Worm (Caenorhabditis elegans) whole organism, L4 larva: Measurements from ENCODE around the gene ttll-15.
"Not testable (repeated sequence)": the region's sequence is repeated elsewhere in the genome, so short reads cannot be mapped to it uniquely, and the experiment has no call there.

Experiments
- D1046.2 ChIP-seq: fragments of 200-800 bp; sonication (Bioruptor generic); IDR thresholded peaks from 2 replicates; pipeline ENCODE4 v1.3.6; 2022; ENCODE audit warnings: missing genetic modification characterization, missing compliant biosample characterization
- F10B5.3 ChIP-seq: sonication (generic microtip); optimal IDR thresholded peaks from 2 replicates; lab custom pipeline; 2016; ENCODE audit warnings: mild to moderate bottlenecking, missing genetic modification characterization, missing compliant biosample characterization
- F37D6.2 ChIP-seq: sonication (generic microtip); optimal IDR thresholded peaks from 2 replicates; lab custom pipeline; 2016; ENCODE audit warnings: mild to moderate bottlenecking, missing genetic modification characterization, missing compliant biosample characterization
- F44E2.7 ChIP-seq: fragments of 200-800 bp; sonication (Bioruptor generic); IDR thresholded peaks from 2 replicates; pipeline ENCODE4 v2.1.2; 2022; ENCODE audit warnings: missing genetic modification characterization, missing compliant biosample characterization
- F49E8.2 ChIP-seq: sonication (generic microtip); optimal IDR thresholded peaks from 2 replicates; lab custom pipeline; 2016; ENCODE audit warnings: missing compliant biosample characterization, mild to moderate bottlenecking, missing genetic modification characterization, borderline replicate concordance
- T20F7.1 ChIP-seq: fragments of 200-800 bp; sonication (Bioruptor generic); optimal IDR thresholded peaks from 2 replicates; lab custom pipeline; 2018; ENCODE audit warnings: mild to moderate bottlenecking, missing genetic modification characterization, missing compliant biosample characterization
- Y105C5A.15 ChIP-seq: fragments of 200-800 bp; sonication (Bioruptor generic); IDR thresholded peaks from 2 replicates; pipeline ENCODE4 v1.3.6; 2022; ENCODE audit warnings: missing genetic modification characterization, missing compliant biosample characterization
- Y75B8A.6 ChIP-seq: fragments of 200-800 bp; sonication (Bioruptor generic); IDR thresholded peaks from 2 replicates; pipeline ENCODE4 v1.3.6; 2022; ENCODE audit warnings: missing genetic modification reagents, missing genetic modification characterization, missing compliant biosample characterization
- aha-1 ChIP-seq: fragments of 150-350 bp; peaks from one replicate; lab custom pipeline; 2014; ENCODE audit warnings: missing biosample characterization, missing genetic modification characterization
- aly-2 ChIP-seq: sonication (generic microtip); optimal IDR thresholded peaks from 2 replicates; lab custom pipeline; 2018; ENCODE audit warnings: missing biosample characterization, missing genetic modification characterization
- ceh-20 ChIP-seq: fragments of 200-800 bp; sonication (Bioruptor generic); IDR thresholded peaks from 2 replicates; pipeline ENCODE4 v1.3.6; 2022; ENCODE audit warnings: missing genetic modification reagents, missing genetic modification characterization, missing compliant biosample characterization
- ceh-28 ChIP-seq: fragments of 150-350 bp; optimal IDR thresholded peaks from 2 replicates; lab custom pipeline; 2014; ENCODE audit warnings: missing biosample characterization, missing genetic modification reagents, missing genetic modification characterization
- ces-1 ChIP-seq: fragments of 150-350 bp; sonication (generic microtip); optimal IDR thresholded peaks from 4 replicates; lab custom pipeline; 2014; ENCODE audit warnings: missing biosample characterization, missing genetic modification reagents, missing genetic modification characterization
- ctbp-1 ChIP-seq: fragments of 200-800 bp; sonication (Bioruptor generic); IDR thresholded peaks from 2 replicates; pipeline ENCODE4 v1.3.6; 2022; ENCODE audit warnings: missing genetic modification reagents, missing genetic modification characterization, missing compliant biosample characterization
- daf-19 ChIP-seq: fragments of 200-800 bp; sonication (Bioruptor generic); conservative IDR thresholded peaks from 2 replicates; pipeline ENCODE4 v1.3.6; 2022; ENCODE audit warnings: missing genetic modification characterization, missing compliant biosample characterization
- dmd-6 ChIP-seq: fragments of 200-800 bp; sonication (Bioruptor generic); IDR thresholded peaks from 2 replicates; pipeline ENCODE4 v1.3.6; 2022; ENCODE audit warnings: missing genetic modification reagents, missing genetic modification characterization, missing compliant biosample characterization
- dmd-9 ChIP-seq: fragments of 200-800 bp; sonication (Bioruptor generic); IDR thresholded peaks from 2 replicates; pipeline ENCODE4 v1.3.6; 2022; ENCODE audit warnings: missing genetic modification reagents, missing genetic modification characterization, missing compliant biosample characterization
- dpl-1 ChIP-seq: fragments of 150-350 bp; optimal IDR thresholded peaks from 2 replicates; lab custom pipeline; 2014; ENCODE audit warnings: missing biosample characterization, missing genetic modification reagents, missing genetic modification characterization
- hif-1 ChIP-seq, 2 experiments: sonication (generic microtip); optimal IDR thresholded peaks; 2 replicates each; lab custom pipeline; 2016 to 2017; ENCODE audit warnings: missing compliant biosample characterization in 2 of 2, missing genetic modification characterization in 2 of 2, missing genetic modification reagents in 2 of 2, missing genotype in 2 of 2, mild to moderate bottlenecking in 1 of 2
- hlh-11 ChIP-seq: fragments of 200-800 bp; sonication (Bioruptor generic); optimal IDR thresholded peaks from 2 replicates; lab custom pipeline; 2018; ENCODE audit warnings: mild to moderate bottlenecking, missing genetic modification characterization, missing compliant biosample characterization
- lim-7 ChIP-seq: fragments of 200-800 bp; sonication (Bioruptor generic); IDR thresholded peaks from 2 replicates; pipeline ENCODE4 v1.3.6; 2022; ENCODE audit warnings: missing genetic modification characterization, missing compliant biosample characterization
- lin-38 ChIP-seq: fragments of 200-800 bp; sonication (Bioruptor generic); IDR thresholded peaks from 2 replicates; pipeline ENCODE4 v1.3.6; 2022; ENCODE audit warnings: missing genetic modification reagents, missing genetic modification characterization, missing compliant biosample characterization
- lsy-2 ChIP-seq, 2 experiments: fragments of 150-350 bp in 1 of 2; sonication (generic microtip) in 1 of 2; optimal IDR thresholded peaks; 2 replicates each; lab custom pipeline; 2014 to 2017; ENCODE audit warnings: missing biosample characterization in 2 of 2, missing genetic modification characterization in 2 of 2
- mep-1 ChIP-seq: fragments of 150-350 bp; sonication (generic microtip); optimal IDR thresholded peaks from 3 replicates; lab custom pipeline; 2014; ENCODE audit warnings: missing biosample characterization, missing genetic modification characterization
- mes-2 ChIP-seq: sonication (generic microtip); optimal IDR thresholded peaks from 2 replicates; lab custom pipeline; 2016; ENCODE audit warnings: missing genotype, mild to moderate bottlenecking, missing genetic modification characterization, missing compliant biosample characterization; ENCODE audit not compliant: poor library complexity, severe bottlenecking
- mxl-2 ChIP-seq: fragments of 200-800 bp; sonication (Bioruptor generic); conservative IDR thresholded peaks from 2 replicates; pipeline ENCODE4 v1.3.6; 2022; ENCODE audit warnings: missing genetic modification reagents, missing genetic modification characterization, missing compliant biosample characterization
- nhr-102 ChIP-seq: sonication (generic microtip); optimal IDR thresholded peaks from 2 replicates; lab custom pipeline; 2016; ENCODE audit warnings: mild to moderate bottlenecking, missing genetic modification characterization, moderate library complexity, missing compliant biosample characterization
- nhr-41 ChIP-seq: fragments of 200-800 bp; sonication (Bioruptor generic); IDR thresholded peaks from 2 replicates; pipeline ENCODE4 v1.3.6; 2022; ENCODE audit warnings: missing genetic modification reagents, missing genetic modification characterization, missing compliant biosample characterization
- nhr-42 ChIP-seq: fragments of 200-800 bp; sonication (Bioruptor generic); IDR thresholded peaks from 2 replicates; pipeline ENCODE4 v1.3.6; 2022; ENCODE audit warnings: missing genetic modification characterization, missing compliant biosample characterization
- nhr-48 ChIP-seq: sonication (generic microtip); optimal IDR thresholded peaks from 2 replicates; lab custom pipeline; 2016; ENCODE audit warnings: mild to moderate bottlenecking, missing genetic modification characterization, missing compliant biosample characterization
- pha-4 ChIP-seq, 2 experiments: fragments of 150-350 bp in 1 of 2; fragments of 200-800 bp in 1 of 2; sonication (Bioruptor generic) in 1 of 2; IDR thresholded peaks in 1 of 2; optimal IDR thresholded peaks in 1 of 2; 2 replicates each; pipeline versions ENCODE4 v1.3.6 to Lab custom; 2014 to 2022; ENCODE audit warnings: missing genetic modification characterization in 2 of 2, missing genetic modification reagents in 2 of 2, missing biosample characterization in 1 of 2, missing compliant biosample characterization in 1 of 2
- php-3 ChIP-seq: fragments of 200-800 bp; sonication (Bioruptor generic); IDR thresholded peaks from 2 replicates; pipeline ENCODE4 v1.3.6; 2022; ENCODE audit warnings: missing genetic modification reagents, missing genetic modification characterization, missing compliant biosample characterization
- saeg-2 ChIP-seq: fragments of 200-800 bp; sonication (Bioruptor generic); IDR thresholded peaks from 2 replicates; pipeline ENCODE4 v1.3.6; 2022; ENCODE audit warnings: missing genetic modification reagents, missing genetic modification characterization, missing compliant biosample characterization
- set-16 ChIP-seq: fragments of 200-800 bp; sonication (Bioruptor generic); IDR thresholded peaks from 2 replicates; pipeline ENCODE4 v1.3.6; 2022; ENCODE audit warnings: missing genetic modification reagents, missing genetic modification characterization, missing compliant biosample characterization
- snpc-4 ChIP-seq: fragments of 150-350 bp; optimal IDR thresholded peaks from 2 replicates; lab custom pipeline; 2014; ENCODE audit warnings: missing biosample characterization, missing genetic modification characterization
- spr-1 ChIP-seq: sonication (generic microtip); optimal IDR thresholded peaks from 2 replicates; lab custom pipeline; 2016; ENCODE audit warnings: mild to moderate bottlenecking, missing genetic modification characterization, missing compliant biosample characterization
- tra-1 ChIP-seq: fragments of 200-800 bp; sonication (Bioruptor generic); IDR thresholded peaks from 2 replicates; pipeline ENCODE4 v1.3.6; 2022; ENCODE audit warnings: missing genetic modification reagents, missing genetic modification characterization, missing compliant biosample characterization
- vab-7 ChIP-seq: fragments of 200-800 bp; sonication (Bioruptor generic); IDR thresholded peaks from 2 replicates; pipeline ENCODE4 v1.3.6; 2022; ENCODE audit warnings: missing genetic modification reagents, missing genetic modification characterization, missing compliant biosample characterization
- zip-11 ChIP-seq: fragments of 200-800 bp; sonication (Bioruptor generic); IDR thresholded peaks from 2 replicates; pipeline ENCODE4 v1.3.6; 2022; ENCODE audit warnings: missing genetic modification characterization, missing compliant biosample characterization

Gene ttll-15

ce11 chrV:10341905-10342328 is 16.4 kb upstream of the ttll-15 start, which contains the start of gene K07C5.13 (continued):
- TF ChIP-seq zip-11 (GFP tag; lab: Robert Waterston, UW), result 0 out of 2 replicates have a peak, but pooled peaks have one; percentile 23
- peak; percentile 95 for TF ChIP-seq nhr-48 (tag; lab: Kevin White, UChicago)
- TF ChIP-seq F49E8.2 (tag; lab: Kevin White, UChicago), result peak; percentile 78
- peak; percentile 95 for TF ChIP-seq ceh-20 (GFP tag; lab: Robert Waterston, UW)
- TF ChIP-seq nhr-102 (tag; lab: Kevin White, UChicago), result peak; percentile 86
- TF ChIP-seq Y75B8A.6 (GFP tag; lab: Robert Waterston, UW), result peak; percentile 94
- peak; percentile 78 for TF ChIP-seq mes-2 (tag; lab: Kevin White, UChicago)
- peak; percentile 91 for TF ChIP-seq php-3 (GFP tag; lab: Robert Waterston, UW)
- peak; percentile 24; the same call in 1 of the 2 replicates for TF ChIP-seq nhr-41 (GFP tag; lab: Robert Waterston, UW)
- TF ChIP-seq saeg-2, result peak; percentile 90
- peak; percentile 93 for TF ChIP-seq aha-1 (tag; lab: Kevin White, UChicago)
- peak; percentile 71 for TF ChIP-seq spr-1 (tag; lab: Kevin White, UChicago)
- peak; percentile 92 for TF ChIP-seq lin-38 (GFP tag; lab: Robert Waterston, UW)
- TF ChIP-seq hif-1 (tag; optimal IDR thresholded peaks at IDR 0.05; lab: Kevin White, UChicago), result peak; percentile 16 to 30
- peak; percentile 47 for TF ChIP-seq dpl-1 (GFP tag; lab: Kevin White, UChicago)
- TF ChIP-seq tra-1 (GFP tag; lab: Robert Waterston, UW), result peak; percentile 94
- TF ChIP-seq dmd-9 (GFP tag; lab: Robert Waterston, UW), result peak; percentile 94
- peak; percentile 91 for TF ChIP-seq ctbp-1 (GFP tag; lab: Robert Waterston, UW)
- 0 out of 2 replicates have a peak, but pooled peaks have one; percentile 46 for TF ChIP-seq lim-7 (GFP tag; lab: Robert Waterston, UW)
- peak in 1 of 2 experiments; percentile 21 for TF ChIP-seq lsy-2 (tag; optimal IDR thresholded peaks at IDR 0.05; lab: Kevin White, UChicago)
- 0 out of 2 replicates have a peak, but pooled peaks have one; percentile 11 for TF ChIP-seq Y105C5A.15 (GFP tag; lab: Robert Waterston, UW)
- TF ChIP-seq nhr-42 (GFP tag; lab: Robert Waterston, UW), result peak; percentile 92
- TF ChIP-seq D1046.2 (GFP tag; lab: Robert Waterston, UW), result peak; percentile 89
- peak; percentile 67 for TF ChIP-seq F37D6.2
- peak; percentile 63 for TF ChIP-seq set-16 (GFP tag; lab: Robert Waterston, UW)
- TF ChIP-seq dmd-6 (GFP tag; lab: Robert Waterston, UW), result peak; percentile 93
- peak; percentile 91 for TF ChIP-seq pha-4 (GFP tag; IDR thresholded peaks at IDR 0.05; lab: Robert Waterston, UW)
- not testable (repeated sequence) for TF ChIP-seq pha-4 (tag; optimal IDR thresholded peaks at IDR 0.05; lab: Kevin White, UChicago)
- peak; percentile 72; the same call in 1 of the 2 replicates for TF ChIP-seq daf-19 (GFP tag; lab: Robert Waterston, UW)
- TF ChIP-seq hlh-11 (tag; lab: Kevin White, UChicago), result peak; percentile 88
- TF ChIP-seq F10B5.3, result peak; percentile 55
- TF ChIP-seq T20F7.1, result peak; percentile 65
- peak; percentile 32 for TF ChIP-seq mep-1 (tag; lab: Kevin White, UChicago)

DNA sequence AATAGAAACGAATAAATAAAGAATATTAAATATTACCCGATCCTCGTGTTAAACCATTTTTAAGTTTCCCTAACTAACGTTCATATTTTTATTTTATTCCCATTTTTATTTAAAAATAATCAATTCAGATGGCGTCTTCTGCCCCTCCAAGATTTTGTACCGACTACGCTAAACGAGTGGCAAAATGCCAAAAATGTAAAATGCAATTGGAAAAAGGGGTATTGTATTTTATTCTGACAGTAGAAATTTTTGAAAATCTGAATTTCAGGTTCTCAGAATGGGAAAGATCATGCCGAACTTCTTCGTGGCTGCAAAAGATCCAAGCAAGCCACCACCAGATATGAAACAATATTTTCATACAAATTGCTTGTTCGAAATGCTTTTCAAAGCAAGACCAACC is 15.4 kb upstream of the ttll-15 start, which contains the start of gene K07C5.3:
K07C5.3 (plus strand) TSS at position 129 of the 400 bp plus-strand sequence.
- TF ChIP-seq ceh-28 (tag; lab: Kevin White, UChicago) (no peak), mxl-2 (no peak), snpc-4 (tag; lab: Kevin White, UChicago) (no peak), D1046.2 (GFP tag; lab: Robert Waterston, UW) (no peak), php-3 (GFP tag; lab: Robert Waterston, UW) (no peak), nhr-48 (tag; lab: Kevin White, UChicago) (no peak), ceh-20 (GFP tag; lab: Robert Waterston, UW) (no peak), F44E2.7 (GFP tag; lab: Robert Waterston, UW) (no peak), vab-7 (GFP tag; lab: Robert Waterston, UW) (peak; percentile 12; the same call in 1 of the 2 replicates), aly-2 (tag; lab: Kevin White, UChicago) (no peak), ces-1 (GFP tag; lab: Kevin White, UChicago) (no peak), F37D6.2 (no peak), lin-38 (GFP tag; lab: Robert Waterston, UW) (peak; percentile 27; the same call in 1 of the 2 replicates)
